Worm (Caenorhabditis elegans): Measurements from ENCODE around the gene Y61A9LA.3.

DNA sequence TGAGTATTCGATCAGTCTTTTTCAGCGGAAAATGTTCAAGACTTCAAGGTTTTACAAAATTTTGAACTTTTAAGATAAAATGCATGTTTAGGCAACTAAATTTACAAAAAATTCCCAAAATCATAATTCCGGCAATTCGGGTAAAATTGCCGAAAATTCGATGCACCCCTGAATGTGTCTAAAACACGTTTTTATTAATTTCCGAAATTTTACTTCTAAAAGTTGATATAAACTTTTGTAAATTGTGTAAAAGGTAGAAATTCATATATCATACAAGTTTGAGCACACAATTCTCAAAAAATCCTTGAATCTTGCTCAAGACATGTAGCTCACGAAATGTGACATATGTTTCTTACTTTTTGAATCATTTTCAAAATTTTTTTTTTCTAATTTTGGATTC, 45.8 kb upstream of the Y61A9LA.3 start:
- TF ChIP-seq cog-1 (tag; optimal IDR thresholded peaks at IDR 0.05): no peak
- TF ChIP-seq ztf-29 (GFP tag; IDR thresholded peaks at IDR 0.05): no peak

Measured in whole organism, midembryonic.